Fruit fly (Drosophila melanogaster): ENCODE results near the gene bwa.

dm6 chr2L:20115865-20116264 lies 49.7 kb downstream of the bwa start:
- TF ChIP-seq lola (GFP tag; optimal IDR thresholded peaks at IDR 0.05) (no peak), psq (GFP tag; optimal IDR thresholded peaks at IDR 0.05) (no peak), Rel (GFP tag; optimal IDR thresholded peaks at IDR 0.05) (no peak), Rel (tag; optimal IDR thresholded peaks at IDR 0.05) (no peak), OdsH (GFP tag; optimal IDR thresholded peaks at IDR 0.05) (no peak), jim (GFP tag; optimal IDR thresholded peaks at IDR 0.05) (no peak), sv (GFP tag; optimal IDR thresholded peaks at IDR 0.05) (no peak), ey (GFP tag; optimal IDR thresholded peaks at IDR 0.05) (no peak), h (GFP tag; optimal IDR thresholded peaks at IDR 0.05) (no peak), br (GFP tag; optimal IDR thresholded peaks at IDR 0.05) (no peak), CrebA (GFP tag; optimal IDR thresholded peaks at IDR 0.05; ENCODE audit: borderline replicate concordance) (no peak)
